Fruit fly (Drosophila melanogaster) whole organism, wandering third instar larva: ENCODE measurements around the gene kmr.
A peak's percentile ranks its signal among the peaks of the same experiment; 100 is the strongest.

ENCODE experiments used
- Abd-B ChIP-seq: fragments of >200 bp; optimal IDR thresholded peaks from 2 replicates; lab custom pipeline; 2017; ENCODE audit warnings: missing biosample characterization, missing genetic modification characterization
- CG9705 ChIP-seq: fragments of 200-800 bp; sonication (Bioruptor generic); optimal IDR thresholded peaks from 2 replicates; lab custom pipeline; 2018; ENCODE audit warnings: missing biosample characterization, mild to moderate bottlenecking, missing genetic modification characterization
- Dfd ChIP-seq: fragments of >200 bp; optimal IDR thresholded peaks from 2 replicates; lab custom pipeline; 2017; ENCODE audit warnings: missing biosample characterization, missing genetic modification characterization
- Dif ChIP-seq: fragments of 200-275, 200-300 bp; sonication (Bioruptor generic); optimal IDR thresholded peaks from 2 replicates; lab custom pipeline; 2018; ENCODE audit warnings: missing biosample characterization, missing genetic modification characterization; ENCODE audit not compliant: partially characterized antibody
- GATAd ChIP-seq: sonication (Bioruptor generic); optimal IDR thresholded peaks from 2 replicates; lab custom pipeline; 2016; ENCODE audit warnings: missing biosample characterization, missing genetic modification characterization
- HLH106 ChIP-seq: fragments of 200-800 bp; optimal IDR thresholded peaks from 3 replicates; lab custom pipeline; 2019; ENCODE audit warnings: missing biosample characterization, mild to moderate bottlenecking, missing genetic modification characterization, moderate library complexity
- Hnf4 ChIP-seq: fragments of 200-800 bp; sonication (Bioruptor generic); optimal IDR thresholded peaks from 2 replicates; lab custom pipeline; 2016; ENCODE audit warnings: missing biosample characterization, mild to moderate bottlenecking, missing genetic modification characterization
- Hr83 ChIP-seq: fragments of 200-300 bp; sonication (Bioruptor generic); optimal IDR thresholded peaks from 2 replicates; lab custom pipeline; 2016; ENCODE audit warnings: missing biosample characterization, mild to moderate bottlenecking, missing genetic modification characterization, moderate library complexity; ENCODE audit not compliant: poor library complexity, severe bottlenecking
- Jra ChIP-seq: sonication (Bioruptor generic); optimal IDR thresholded peaks from 2 replicates; lab custom pipeline; 2016; ENCODE audit warnings: missing biosample characterization, missing genetic modification characterization
- Myc ChIP-seq: fragments of >200 bp; optimal IDR thresholded peaks from 2 replicates; lab custom pipeline; 2017
- OdsH ChIP-seq: fragments of 200-800 bp; sonication (Bioruptor generic); optimal IDR thresholded peaks from 2 replicates; lab custom pipeline; 2016; ENCODE audit warnings: missing biosample characterization, mild to moderate bottlenecking, missing genetic modification characterization
- Rel ChIP-seq, 2 experiments: fragments of 200-800 bp; sonication (Bioruptor generic) in 1 of 2; optimal IDR thresholded peaks; 2 replicates in 1 of 2; 3 replicates in 1 of 2; lab custom pipeline; 2016 to 2019; ENCODE audit warnings: mild to moderate bottlenecking in 2 of 2, missing biosample characterization in 2 of 2, missing genetic modification characterization in 2 of 2, moderate library complexity in 1 of 2
- Sp1 ChIP-seq: fragments of 200-800 bp; sonication (Bioruptor generic); optimal IDR thresholded peaks from 3 replicates; lab custom pipeline; 2019; ENCODE audit warnings: missing biosample characterization, mild to moderate bottlenecking, missing genetic modification characterization, moderate library complexity
- Vsx2 ChIP-seq: fragments of 200-300, 225-300 bp; sonication (Bioruptor generic); optimal IDR thresholded peaks from 2 replicates; lab custom pipeline; 2018; ENCODE audit warnings: missing biosample characterization, missing genetic modification characterization; ENCODE audit not compliant: partially characterized antibody
- br ChIP-seq: fragments of 200-800 bp; sonication (Bioruptor generic); optimal IDR thresholded peaks from 2 replicates; lab custom pipeline; 2016; ENCODE audit warnings: missing biosample characterization, missing genetic modification characterization
- brk ChIP-seq: fragments of 200-800 bp; sonication (Bioruptor generic); optimal IDR thresholded peaks from 2 replicates; lab custom pipeline; 2016; ENCODE audit warnings: missing biosample characterization, mild to moderate bottlenecking, missing genetic modification characterization
- dsf ChIP-seq: sonication (Bioruptor generic); optimal IDR thresholded peaks from 2 replicates; lab custom pipeline; 2016; ENCODE audit warnings: missing biosample characterization, missing genetic modification characterization, borderline replicate concordance
- ey ChIP-seq: fragments of 200-800 bp; sonication (Bioruptor generic); optimal IDR thresholded peaks from 2 replicates; lab custom pipeline; 2016; ENCODE audit warnings: missing biosample characterization, missing genetic modification characterization
- foxo ChIP-seq, 2 experiments: fragments of 200-800 bp; sonication (Bioruptor generic); optimal IDR thresholded peaks; 2 replicates in 1 of 2; 3 replicates in 1 of 2; lab custom pipeline; 2016 to 2017; ENCODE audit warnings: missing biosample characterization in 2 of 2, missing genetic modification characterization in 2 of 2
- fru ChIP-seq: fragments of 200-800 bp; sonication (Bioruptor generic); optimal IDR thresholded peaks from 3 replicates; lab custom pipeline; 2016; ENCODE audit warnings: missing biosample characterization, mild to moderate bottlenecking, missing genetic modification characterization
- h ChIP-seq: fragments of 200-800 bp; sonication (Bioruptor generic); optimal IDR thresholded peaks from 3 replicates; lab custom pipeline; 2016; ENCODE audit warnings: missing biosample characterization, mild to moderate bottlenecking, missing genetic modification characterization
- lola ChIP-seq: fragments of >200 bp; optimal IDR thresholded peaks from 2 replicates; lab custom pipeline; 2017; ENCODE audit warnings: missing biosample characterization, missing genetic modification characterization
- pan ChIP-seq: fragments of >200 bp; optimal IDR thresholded peaks from 2 replicates; lab custom pipeline; 2017
- psq ChIP-seq: fragments of 200-800 bp; sonication (Bioruptor generic); optimal IDR thresholded peaks from 3 replicates; lab custom pipeline; 2017; ENCODE audit warnings: missing biosample characterization, mild to moderate bottlenecking, missing genetic modification characterization, moderate library complexity
- sv ChIP-seq: fragments of 200-800 bp; sonication (Bioruptor generic); optimal IDR thresholded peaks from 3 replicates; lab custom pipeline; 2016; ENCODE audit warnings: missing biosample characterization, missing genetic modification characterization
- tai ChIP-seq: sonication (Bioruptor generic); optimal IDR thresholded peaks from 2 replicates; lab custom pipeline; 2016; ENCODE audit warnings: missing biosample characterization, missing genetic modification characterization

The kmr gene

DNA sequence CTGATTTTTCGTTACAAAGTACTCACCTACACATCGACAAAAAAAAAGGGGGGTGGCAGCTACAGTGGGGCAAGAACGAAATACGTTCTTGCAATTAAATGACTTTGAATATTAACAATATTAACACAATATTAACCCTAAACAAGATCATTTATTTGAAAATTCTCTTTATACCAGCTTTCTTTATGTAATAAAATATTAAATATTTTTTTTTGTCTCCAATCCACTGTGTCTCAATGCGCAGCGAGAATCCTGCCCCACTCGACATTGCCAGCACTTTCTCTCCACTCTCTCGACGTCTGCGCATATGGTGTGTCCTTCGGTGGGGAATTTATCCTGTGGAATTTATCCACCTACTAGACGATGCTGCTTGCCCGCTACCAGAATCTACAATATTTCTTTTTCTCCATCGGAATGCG is 85.4 kb downstream of the kmr start (continued):
- TF ChIP-seq br (GFP tag; lab: Kevin White, UChicago): peak; percentile 53
- peak; percentile 58 for TF ChIP-seq OdsH (GFP tag; lab: Kevin White, UChicago)
- peak; percentile 50 for TF ChIP-seq CG9705 (GFP tag; lab: Kevin White, UChicago)
- TF ChIP-seq ey (GFP tag; lab: Kevin White, UChicago): peak; percentile 47
- peak; percentile 75 for TF ChIP-seq sv (GFP tag; lab: Kevin White, UChicago)
- TF ChIP-seq, all 38 proteins: peak for 17

DNA sequence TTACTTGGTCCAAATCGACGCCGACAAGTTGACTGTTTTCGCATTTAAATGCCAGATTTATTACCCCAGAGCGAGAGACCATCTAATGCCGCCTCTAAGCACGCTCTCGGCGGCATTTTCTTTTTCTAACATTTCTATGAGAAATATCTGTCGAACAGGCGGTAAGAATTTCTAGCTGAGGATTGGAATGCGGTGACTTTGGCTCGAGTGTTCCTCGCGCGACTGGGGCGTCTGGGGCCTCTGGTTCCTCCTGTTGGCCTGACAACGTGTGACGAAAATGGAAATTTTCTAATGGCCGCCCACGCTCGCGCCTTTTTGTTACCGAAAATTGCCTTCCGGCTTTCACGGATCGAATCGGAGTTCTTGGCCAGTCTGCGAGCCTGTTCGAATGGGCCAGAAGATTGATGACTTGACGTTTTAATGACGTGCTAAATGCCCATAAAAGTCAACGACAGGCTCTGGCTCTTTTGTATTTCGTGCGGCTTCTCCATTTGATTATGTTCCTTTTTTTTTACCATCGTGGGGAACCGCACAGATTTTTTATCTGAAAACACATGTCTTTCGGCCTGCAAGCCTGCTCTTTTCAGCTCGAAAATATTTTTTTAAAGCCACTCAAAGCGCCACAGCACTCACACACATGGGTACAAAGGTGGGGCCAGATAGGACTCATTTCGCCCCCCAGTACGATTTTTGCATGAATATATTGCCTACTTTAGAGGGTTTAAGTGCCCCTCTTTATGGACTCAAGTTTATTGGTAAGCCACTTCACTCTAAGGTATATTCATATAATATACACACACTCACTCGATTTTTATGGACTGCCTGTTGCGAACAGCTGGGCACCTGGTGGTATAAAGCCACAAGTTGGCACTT is 86.4 kb downstream of the kmr start:
- TF ChIP-seq Vsx2 (GFP tag; lab: Kevin White, UChicago) (peak; percentile 16), Abd-B (GFP tag; lab: Kevin White, UChicago) (no peak)

DNA sequence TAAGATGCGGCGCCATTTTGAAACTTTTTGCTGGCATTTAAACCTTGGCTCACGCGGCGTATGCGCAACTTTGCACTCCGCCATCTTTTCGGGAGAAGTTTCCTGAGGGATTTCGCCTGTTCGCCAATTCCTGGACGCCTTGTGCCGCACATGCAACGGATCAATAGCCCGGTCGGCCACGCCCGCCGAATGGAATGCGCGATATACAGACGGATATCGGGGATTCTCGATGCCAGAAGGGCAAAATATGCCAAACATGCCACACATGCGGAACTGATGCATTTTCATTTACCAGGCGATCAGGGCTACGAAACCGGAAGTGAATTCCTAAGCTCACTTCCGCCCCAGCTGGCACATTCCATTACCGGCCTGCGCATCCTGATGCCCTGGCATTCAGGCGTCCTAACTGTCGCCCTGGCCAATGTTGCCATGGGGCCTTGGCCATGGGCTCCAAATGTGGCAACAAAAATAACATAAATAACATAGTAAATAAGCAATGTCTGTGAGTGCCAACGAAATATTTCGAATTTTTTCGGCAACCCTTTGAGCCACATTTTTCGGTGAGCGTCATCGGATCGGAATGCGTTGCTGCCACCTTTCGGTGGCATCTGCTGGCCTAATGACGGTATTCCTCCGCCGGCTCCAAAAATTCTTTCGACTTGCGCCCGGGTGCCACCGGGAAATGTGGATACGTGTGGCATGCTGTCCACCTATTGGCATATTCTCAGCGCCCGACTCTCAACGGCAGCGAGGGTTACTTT is 87.2 kb downstream of the kmr start:
- TF ChIP-seq dsf (GFP tag; lab: Kevin White, UChicago): no peak
- TF ChIP-seq br (GFP tag; lab: Kevin White, UChicago): no peak
- no peak for TF ChIP-seq Jra (GFP tag; lab: Kevin White, UChicago)
- TF ChIP-seq Abd-B (GFP tag; lab: Kevin White, UChicago): no peak
- no peak for TF ChIP-seq h
- no peak for TF ChIP-seq foxo (GFP tag; optimal IDR thresholded peaks at IDR 0.05; lab: Kevin White, UChicago)
- no peak for TF ChIP-seq lola (GFP tag; lab: Kevin White, UChicago)
- no peak for TF ChIP-seq brk (GFP tag; lab: Kevin White, UChicago)
- TF ChIP-seq Dfd: no peak
- TF ChIP-seq tai (GFP tag; lab: Kevin White, UChicago): no peak
- no peak for TF ChIP-seq OdsH (GFP tag; lab: Kevin White, UChicago)
- TF ChIP-seq, all 38 proteins: peak for 0

DNA sequence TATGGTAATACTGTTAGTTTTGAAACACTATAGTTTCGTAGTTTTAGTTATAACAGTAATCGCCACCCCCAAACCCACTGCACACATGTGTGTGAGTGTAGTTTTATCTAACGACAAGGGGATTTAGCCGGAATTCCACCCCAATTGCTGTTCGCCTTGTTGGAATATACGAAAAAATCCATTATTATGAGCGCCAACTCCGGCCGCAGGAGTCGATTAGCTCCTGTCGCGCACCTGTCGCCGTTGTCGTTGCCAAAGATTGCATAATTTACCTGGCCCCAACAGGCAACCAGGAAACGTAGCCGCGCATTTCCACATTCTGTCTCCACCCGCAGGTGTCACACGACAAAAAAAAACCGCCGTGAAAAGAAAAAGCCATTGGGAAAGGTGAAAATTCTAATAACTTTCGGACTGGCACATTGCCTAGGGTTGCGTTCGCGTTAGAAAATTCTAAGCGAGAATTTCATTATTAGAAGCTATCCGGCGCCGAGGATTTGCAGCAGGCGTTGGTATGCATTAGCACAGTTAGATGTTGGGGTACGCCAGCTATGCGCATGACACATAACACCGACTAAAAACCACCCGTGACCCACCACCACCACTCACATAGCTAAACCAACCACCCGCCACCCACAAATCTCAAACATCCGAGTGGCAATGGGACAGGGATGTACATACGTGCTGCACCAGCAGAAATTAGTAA is 88.3 kb downstream of the kmr start:
- TF ChIP-seq pan (lab: Kevin White, UChicago) (no peak), Vsx2 (GFP tag; lab: Kevin White, UChicago) (peak; percentile 13)

DNA sequence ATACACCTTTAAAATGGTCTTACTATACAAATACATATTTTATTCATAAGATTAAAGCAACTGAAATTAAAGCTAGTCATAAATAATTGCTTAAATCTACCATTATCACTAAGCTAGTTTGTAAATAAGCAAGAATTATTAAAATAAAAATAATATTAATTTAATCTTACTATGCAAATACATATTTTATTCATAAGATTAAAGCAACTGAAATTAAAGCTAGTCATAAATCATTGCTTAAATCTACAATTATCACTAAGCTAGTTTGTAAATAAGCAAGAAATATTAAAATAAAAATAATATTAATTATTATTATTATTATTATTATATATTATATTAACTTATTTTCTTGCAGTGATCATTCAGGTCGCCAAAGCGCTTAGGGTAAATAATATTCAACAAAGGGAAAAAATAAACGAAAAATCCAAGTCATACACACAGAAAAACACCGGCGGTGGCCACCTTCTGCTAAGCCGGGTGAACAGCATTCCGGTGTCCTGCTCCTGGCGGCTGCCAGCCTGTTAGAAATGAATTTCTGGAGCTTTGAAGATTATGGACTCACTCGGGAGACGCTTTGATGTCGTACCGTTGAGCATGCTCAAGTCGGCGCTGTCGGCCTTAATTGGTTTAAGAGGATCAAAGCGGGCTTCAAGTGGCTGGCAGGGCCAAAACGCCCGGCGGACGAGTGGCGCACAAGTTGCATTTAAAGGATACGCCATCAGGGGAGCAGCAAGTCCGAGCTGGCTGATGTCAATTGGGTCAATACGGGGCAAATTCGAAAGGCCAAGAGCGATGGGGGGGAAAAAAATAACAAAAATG is 89.1 kb downstream of the kmr start:
- TF ChIP-seq lola (GFP tag; lab: Kevin White, UChicago): no peak
- no peak for TF ChIP-seq brk (GFP tag; lab: Kevin White, UChicago)
- TF ChIP-seq foxo (GFP tag; optimal IDR thresholded peaks at IDR 0.05; lab: Kevin White, UChicago): peak in 1 of 2 experiments; percentile 29
- TF ChIP-seq OdsH (GFP tag; lab: Kevin White, UChicago): peak; percentile 7
- no peak for TF ChIP-seq Hnf4 (GFP tag; lab: Kevin White, UChicago)
- TF ChIP-seq h: peak; percentile 2
- no peak for TF ChIP-seq GATAd (GFP tag; lab: Kevin White, UChicago)
- no peak for TF ChIP-seq Rel (GFP tag; optimal IDR thresholded peaks at IDR 0.05; lab: Kevin White, UChicago)
- TF ChIP-seq Rel (tag; optimal IDR thresholded peaks at IDR 0.05; lab: Kevin White, UChicago): no peak
- no peak for TF ChIP-seq Myc
- TF ChIP-seq psq (GFP tag; lab: Kevin White, UChicago): peak; percentile 0
- TF ChIP-seq HLH106 (tag; lab: Kevin White, UChicago): peak; percentile 35
- TF ChIP-seq fru: peak; percentile 3
- TF ChIP-seq Dif (GFP tag; lab: Kevin White, UChicago): no peak
- TF ChIP-seq Hr83 (GFP tag; lab: Kevin White, UChicago): no peak
- peak; percentile 44 for TF ChIP-seq Sp1 (GFP tag; lab: Kevin White, UChicago)
